Fruit fly (Drosophila melanogaster) whole organism, embryonic: ENCODE data around the gene CG17029.

Experiments
- Ada2b ChIP-seq: fragments of 200-800 bp; sonication (Bioruptor generic); IDR thresholded peaks from 2 replicates; pipeline ENCODE4 v1.3.6; 2022; ENCODE audit warnings: missing biosample characterization, missing genetic modification characterization
- Adf1 ChIP-seq: fragments of 200-800 bp; sonication (Bioruptor generic); IDR thresholded peaks from 2 replicates; pipeline ENCODE4 v1.3.6; 2022; ENCODE audit warnings: missing biosample characterization, missing genetic modification characterization
- Aef1 ChIP-seq: fragments of 200-800 bp; sonication (Bioruptor generic); IDR thresholded peaks from 3 replicates; pipeline ENCODE4 v1.3.6; 2022; ENCODE audit warnings: missing biosample characterization, missing genetic modification characterization
- B-H2 ChIP-seq: fragments of 200-800 bp; sonication (Bioruptor generic); optimal IDR thresholded peaks from 2 replicates; lab custom pipeline; 2018; ENCODE audit warnings: missing biosample characterization, mild to moderate bottlenecking, missing genetic modification characterization
- Blimp-1 ChIP-seq: fragments of 200-800 bp; sonication (Bioruptor generic); optimal IDR thresholded peaks from 3 replicates; lab custom pipeline; 2018; ENCODE audit warnings: missing biosample characterization, missing genetic modification characterization, mild to moderate bottlenecking, moderate library complexity, missing genetic modification reagents
- CG10274 ChIP-seq: fragments of 200-800 bp; sonication (Bioruptor generic); optimal IDR thresholded peaks from 3 replicates; lab custom pipeline; 2017; ENCODE audit warnings: missing biosample characterization, mild to moderate bottlenecking, missing genetic modification characterization
- CG10321 ChIP-seq: fragments of 200-800 bp; sonication (Bioruptor generic); IDR thresholded peaks from 2 replicates; pipeline ENCODE4 v1.3.6; 2022; ENCODE audit warnings: missing biosample characterization, missing genetic modification characterization
- CG10654 ChIP-seq: fragments of 200-800 bp; sonication (Bioruptor generic); optimal IDR thresholded peaks from 2 replicates; lab custom pipeline; 2016; ENCODE audit warnings: missing biosample characterization, missing genetic modification characterization
- CG12104 ChIP-seq: fragments of 200-800 bp; sonication (Bioruptor generic); optimal IDR thresholded peaks from 3 replicates; lab custom pipeline; 2016; ENCODE audit warnings: missing biosample characterization, missing genetic modification characterization
- CG17612 ChIP-seq: fragments of 200-800 bp; sonication (Bioruptor generic); IDR thresholded peaks from 2 replicates; pipeline ENCODE4 v1.3.6; 2022; ENCODE audit warnings: missing biosample characterization, missing genetic modification characterization
- CG18476 ChIP-seq: fragments of 200-800 bp; sonication (Bioruptor generic); optimal IDR thresholded peaks from 2 replicates; lab custom pipeline; 2016; ENCODE audit warnings: missing biosample characterization, mild to moderate bottlenecking, missing genetic modification characterization
- CG18619 ChIP-seq: fragments of 200-800 bp; sonication (Bioruptor generic); optimal IDR thresholded peaks from 3 replicates; lab custom pipeline; 2017; ENCODE audit warnings: missing biosample characterization, mild to moderate bottlenecking, missing genetic modification characterization
- CG2678 ChIP-seq: fragments of 200-800 bp; sonication (Bioruptor generic); optimal IDR thresholded peaks from 3 replicates; lab custom pipeline; 2019; ENCODE audit warnings: missing biosample characterization, mild to moderate bottlenecking, missing genetic modification characterization, moderate library complexity
- CG4707 ChIP-seq: fragments of 200-800 bp; sonication (Bioruptor generic); optimal IDR thresholded peaks from 2 replicates; lab custom pipeline; 2018; ENCODE audit warnings: missing biosample characterization, mild to moderate bottlenecking, missing genetic modification characterization, moderate library complexity
- CG6689 ChIP-seq: fragments of 200-800 bp; sonication (Bioruptor generic); IDR thresholded peaks from 2 replicates; pipeline ENCODE4 v1.3.6; 2022; ENCODE audit warnings: missing biosample characterization, missing genetic modification characterization
- CG7271 ChIP-seq: fragments of 200-800 bp; sonication (Bioruptor generic); optimal IDR thresholded peaks from 2 replicates; lab custom pipeline; 2018; ENCODE audit warnings: missing biosample characterization, mild to moderate bottlenecking, missing genetic modification characterization, moderate library complexity
- CG7745 ChIP-seq: fragments of 200-800 bp; sonication (Bioruptor generic); optimal IDR thresholded peaks from 2 replicates; lab custom pipeline; 2018; ENCODE audit warnings: missing biosample characterization, mild to moderate bottlenecking, missing genetic modification characterization, moderate library complexity
- CG7928 ChIP-seq: fragments of 200-800 bp; sonication (Bioruptor generic); optimal IDR thresholded peaks from 2 replicates; lab custom pipeline; 2017; ENCODE audit warnings: missing biosample characterization, mild to moderate bottlenecking, missing genetic modification characterization
- CG9609 ChIP-seq: fragments of 200-800 bp; sonication (Bioruptor generic); optimal IDR thresholded peaks from 3 replicates; lab custom pipeline; 2016; ENCODE audit warnings: missing biosample characterization, missing genetic modification characterization
- Chrac-16 ChIP-seq: fragments of 200-800 bp; sonication (Bioruptor generic); optimal IDR thresholded peaks from 3 replicates; lab custom pipeline; 2016; ENCODE audit warnings: missing biosample characterization, missing genetic modification characterization
- CkIIα-i1 ChIP-seq: fragments of 200-800 bp; sonication (Bioruptor generic); IDR thresholded peaks from 2 replicates; pipeline ENCODE4 v1.3.6; 2022; ENCODE audit warnings: missing biosample characterization, missing genetic modification characterization
- Dll ChIP-seq: fragments of 200-800 bp; sonication (Bioruptor generic); IDR thresholded peaks from 4 replicates; pipeline ENCODE4 v1.3.6; 2022; ENCODE audit warnings: missing biosample characterization, missing genetic modification characterization; ENCODE audit not compliant: partially characterized antibody
- HLH4C ChIP-seq: fragments of 200-800 bp; sonication (Bioruptor generic); IDR thresholded peaks from 3 replicates; pipeline ENCODE4 v1.3.6; 2022; ENCODE audit warnings: missing biosample characterization, missing genetic modification characterization; ENCODE audit not compliant: partially characterized antibody
- HLHmδ ChIP-seq: fragments of 200-800 bp; sonication (Bioruptor generic); optimal IDR thresholded peaks from 2 replicates; lab custom pipeline; 2018; ENCODE audit warnings: missing biosample characterization, mild to moderate bottlenecking, missing genetic modification characterization, moderate library complexity
- Hr78 ChIP-seq, 2 experiments: fragments of 200-800 bp in 1 of 2; fragments of >200 bp in 1 of 2; sonication (Bioruptor generic) in 1 of 2; optimal IDR thresholded peaks; 2 replicates each; lab custom pipeline; 2017 to 2019; ENCODE audit warnings: missing biosample characterization in 2 of 2, missing genetic modification characterization in 2 of 2, mild to moderate bottlenecking in 1 of 2, moderate library complexity in 1 of 2
- Lhr ChIP-seq: fragments of 200-800 bp; sonication (Bioruptor generic); optimal IDR thresholded peaks from 3 replicates; lab custom pipeline; 2017; ENCODE audit warnings: mild to moderate bottlenecking, missing biosample characterization, missing genetic modification reagents, missing genetic modification characterization
- MTF-1 ChIP-seq: fragments of 200-800 bp; sonication (Bioruptor generic); optimal IDR thresholded peaks from 2 replicates; lab custom pipeline; 2018; ENCODE audit warnings: missing biosample characterization, mild to moderate bottlenecking, missing genetic modification characterization, borderline replicate concordance
- Optix ChIP-seq: fragments of 200-800 bp; sonication (Bioruptor generic); IDR thresholded peaks from 3 replicates; pipeline ENCODE4 v1.3.6; 2022; ENCODE audit warnings: missing biosample characterization, missing genetic modification characterization
- Ptx1 ChIP-seq: fragments of 200-800 bp; sonication (Bioruptor generic); IDR thresholded peaks from 2 replicates; pipeline ENCODE4 v1.3.6; 2022; ENCODE audit warnings: missing biosample characterization, missing genetic modification characterization
- Ravus ChIP-seq: fragments of 200-800 bp; sonication (Bioruptor generic); IDR thresholded peaks from 2 replicates; pipeline ENCODE4 v1.3.6; 2022; ENCODE audit warnings: missing biosample characterization, missing genetic modification characterization
- Rfx ChIP-seq: fragments of 200-800 bp; sonication (Bioruptor generic); IDR thresholded peaks from 2 replicates; pipeline ENCODE4 v1.3.6; 2022; ENCODE audit warnings: missing biosample characterization, missing genetic modification characterization
- Side ChIP-seq: fragments of 200-800 bp; sonication (Bioruptor generic); optimal IDR thresholded peaks from 2 replicates; lab custom pipeline; 2016; ENCODE audit warnings: missing biosample characterization, missing genetic modification characterization
- Six4 ChIP-seq: fragments of 200-800 bp; sonication (Bioruptor generic); optimal IDR thresholded peaks from 2 replicates; lab custom pipeline; 2016; ENCODE audit warnings: missing biosample characterization, missing genetic modification characterization
- Tbp ChIP-seq: fragments of >200 bp; optimal IDR thresholded peaks from 2 replicates; lab custom pipeline; 2018; ENCODE audit warnings: missing biosample characterization, missing genetic modification characterization
- Vsx1 ChIP-seq: fragments of 200-800 bp; sonication (Bioruptor generic); optimal IDR thresholded peaks from 2 replicates; lab custom pipeline; 2017; ENCODE audit warnings: missing biosample characterization, mild to moderate bottlenecking, missing genetic modification characterization, missing genetic modification reagents
- YL-1 ChIP-seq: fragments of 200-800 bp; sonication (Bioruptor generic); optimal IDR thresholded peaks from 3 replicates; lab custom pipeline; 2017; ENCODE audit warnings: missing biosample characterization, mild to moderate bottlenecking, missing genetic modification characterization
- bigmax ChIP-seq: fragments of 200-800 bp; sonication (Bioruptor generic); optimal IDR thresholded peaks from 2 replicates; lab custom pipeline; 2018; ENCODE audit warnings: missing biosample characterization, mild to moderate bottlenecking, missing genetic modification characterization
- bowl ChIP-seq: fragments of 200-800 bp; sonication (Bioruptor generic); IDR thresholded peaks from 2 replicates; pipeline ENCODE4 v1.3.6; 2022; ENCODE audit warnings: missing biosample characterization, missing genetic modification characterization
- cad ChIP-seq: fragments of >200 bp; optimal IDR thresholded peaks from 2 replicates; lab custom pipeline; 2017; ENCODE audit warnings: missing biosample characterization, missing genetic modification characterization
- cas ChIP-seq: fragments of 200-800 bp; sonication (Bioruptor generic); IDR thresholded peaks from 2 replicates; pipeline ENCODE4 v1.3.6; 2022; ENCODE audit warnings: missing biosample characterization, missing genetic modification characterization
- corto ChIP-seq: fragments of 200-800 bp; sonication (Bioruptor generic); optimal IDR thresholded peaks from 2 replicates; lab custom pipeline; 2016; ENCODE audit warnings: missing biosample characterization, mild to moderate bottlenecking, missing genetic modification characterization, moderate library complexity
- croc ChIP-seq: fragments of 200-800 bp; sonication (Bioruptor generic); conservative IDR thresholded peaks from 3 replicates; pipeline ENCODE4 v1.3.6; 2022; ENCODE audit warnings: missing biosample characterization, missing genetic modification characterization
- crp ChIP-seq, 2 experiments: fragments of 200-800 bp; sonication (Bioruptor generic); optimal IDR thresholded peaks; 2 replicates in 1 of 2; 3 replicates in 1 of 2; lab custom pipeline; 2017; ENCODE audit warnings: missing biosample characterization in 2 of 2, missing genetic modification characterization in 2 of 2, mild to moderate bottlenecking in 1 of 2, moderate library complexity in 1 of 2
- kah ChIP-seq: fragments of 200-800 bp; sonication (Bioruptor generic); optimal IDR thresholded peaks from 2 replicates; lab custom pipeline; 2018; ENCODE audit warnings: missing biosample characterization, mild to moderate bottlenecking, missing genetic modification characterization
- lov ChIP-seq, 2 experiments: fragments of 200-800 bp in 1 of 2; fragments of >200 bp in 1 of 2; sonication (Bioruptor generic) in 1 of 2; IDR thresholded peaks in 1 of 2; optimal IDR thresholded peaks in 1 of 2; 2 replicates in 1 of 2; 3 replicates in 1 of 2; pipeline versions ENCODE4 v1.3.6 to Lab custom; 2017 to 2022; ENCODE audit warnings: missing biosample characterization in 1 of 2, missing genetic modification characterization in 1 of 2
- onecut ChIP-seq: fragments of 200-800 bp; sonication (Bioruptor generic); IDR thresholded peaks from 2 replicates; pipeline ENCODE4 v1.3.6; 2022; ENCODE audit warnings: missing biosample characterization, missing genetic modification characterization
- pnt ChIP-seq: fragments of 200-800 bp; sonication (Bioruptor generic); optimal IDR thresholded peaks from 3 replicates; lab custom pipeline; 2016; ENCODE audit warnings: missing biosample characterization, missing genetic modification characterization
- slbo ChIP-seq: fragments of 200-800 bp; sonication (Bioruptor generic); IDR thresholded peaks from 2 replicates; pipeline ENCODE4 v1.3.6; 2022; ENCODE audit warnings: missing biosample characterization, missing genetic modification characterization
- sqz ChIP-seq: fragments of 200-800 bp; sonication (Bioruptor generic); optimal IDR thresholded peaks from 3 replicates; lab custom pipeline; 2018; ENCODE audit warnings: missing biosample characterization, mild to moderate bottlenecking, missing genetic modification characterization
- zfh1 ChIP-seq: fragments of 200-800 bp; sonication (Bioruptor generic); IDR thresholded peaks from 3 replicates; pipeline ENCODE4 v1.3.6; 2022; ENCODE audit warnings: missing biosample characterization, missing genetic modification characterization

The CG17029 gene

dm6 chr3L:15956448-15957010, 20.1 kb upstream of the CG17029 start, which contains the start of gene elgi (continued):
- TF ChIP-seq sqz (GFP tag; lab: Kevin White, UChicago) (peak; percentile 96), Ravus (GFP tag; lab: Robert Waterston, UW) (no peak), CG7271 (no peak), Blimp-1 (GFP tag; lab: Kevin White, UChicago) (no peak), Ptx1 (GFP tag; lab: Robert Waterston, UW) (peak; percentile 46), Tbp (no peak), lov (optimal IDR thresholded peaks at IDR 0.05; lab: Kevin White, UChicago) (no peak), lov (GFP tag; IDR thresholded peaks at IDR 0.05; lab: Robert Waterston, UW) (no peak), CG4707 (no peak), bigmax (GFP tag; lab: Kevin White, UChicago) (no peak), CG17612 (GFP tag; lab: Robert Waterston, UW) (no peak), cad (no peak), CG18476 (GFP tag; lab: Kevin White, UChicago) (peak; percentile 46), Dll (GFP tag; lab: Robert Waterston, UW) (no peak), pnt (GFP tag; lab: Kevin White, UChicago) (peak; percentile 28), CG6689 (GFP tag; lab: Robert Waterston, UW) (peak; percentile 28; the same call in 1 of the 2 replicates), onecut (GFP tag; lab: Robert Waterston, UW) (no peak), Rfx (GFP tag; lab: Robert Waterston, UW) (peak; percentile 85), CG12104 (GFP tag; lab: Kevin White, UChicago) (peak; percentile 29), CG10274 (GFP tag; lab: Kevin White, UChicago) (no peak), CG7928 (no peak), crp (GFP tag; optimal IDR thresholded peaks at IDR 0.05; lab: Kevin White, UChicago) (peak in 1 of 2 experiments; percentile 71), bowl (no peak), CG9609 (peak; percentile 53), Chrac-16 (GFP tag; lab: Kevin White, UChicago) (peak; percentile 67), CG10654 (GFP tag; lab: Kevin White, UChicago) (peak; percentile 31), zfh1 (GFP tag; lab: Robert Waterston, UW) (peak; percentile 55; the same call in 1 of the 3 replicates), HLH4C (GFP tag; lab: Robert Waterston, UW) (no peak), Lhr (GFP tag; lab: Kevin White, UChicago) (no peak), MTF-1 (GFP tag; lab: Kevin White, UChicago) (no peak), B-H2 (GFP tag; lab: Kevin White, UChicago) (peak; percentile 75), YL-1 (peak; percentile 86), Six4 (GFP tag; lab: Kevin White, UChicago) (no peak), croc (GFP tag; lab: Robert Waterston, UW) (no peak), kah (GFP tag; lab: Kevin White, UChicago) (no peak), Side (GFP tag; lab: Kevin White, UChicago) (peak; percentile 55), CG2678 (tag; lab: Kevin White, UChicago) (no peak), cas (GFP tag; lab: Robert Waterston, UW) (0 out of 2 replicates have a peak, but pooled peaks have one; percentile 23), slbo (GFP tag; lab: Robert Waterston, UW) (peak; percentile 90), Vsx1 (no peak), Aef1 (GFP tag; lab: Robert Waterston, UW) (no peak), Optix (GFP tag; lab: Robert Waterston, UW) (no peak), CG10321 (GFP tag; lab: Robert Waterston, UW) (no peak; the same call in 1 of the 2 replicates), CG7745 (tag; lab: Kevin White, UChicago) (no peak), Hr78 (GFP tag; optimal IDR thresholded peaks at IDR 0.05; lab: Kevin White, UChicago) (no peak), CG18619 (GFP tag; lab: Kevin White, UChicago) (peak; percentile 39), CkIIα-i1 (no peak), Ada2b (peak; percentile 21; the same call in 1 of the 2 replicates), HLHmδ (GFP tag; lab: Kevin White, UChicago) (no peak), Adf1 (GFP tag; lab: Robert Waterston, UW) (no peak), corto (GFP tag; lab: Kevin White, UChicago) (peak; percentile 1)
